Fruit fly (Drosophila melanogaster) whole organism, prepupa: ENCODE results near the gene CG33939.
A peak's percentile ranks its signal among the peaks of the same experiment; 100 is the strongest.

Experiments
- CG10669 ChIP-seq: fragments of 200-800 bp; sonication (Bioruptor generic); optimal IDR thresholded peaks from 3 replicates; lab custom pipeline; 2018; ENCODE audit warnings: missing biosample characterization, mild to moderate bottlenecking, missing genetic modification characterization, moderate library complexity
- CG11294 ChIP-seq: fragments of 200-800 bp; sonication (Bioruptor generic); IDR thresholded peaks from 2 replicates; pipeline ENCODE4 v1.3.6; 2022; ENCODE audit warnings: missing biosample characterization, missing genetic modification characterization
- CG11762 ChIP-seq: fragments of 200-800 bp; sonication (Bioruptor generic); optimal IDR thresholded peaks from 3 replicates; lab custom pipeline; 2016; ENCODE audit warnings: missing biosample characterization, missing genetic modification characterization; ENCODE audit not compliant: insufficient read depth
- CG11902 ChIP-seq: fragments of 200-800 bp; sonication (Bioruptor generic); optimal IDR thresholded peaks from 3 replicates; lab custom pipeline; 2016; ENCODE audit warnings: missing biosample characterization, missing genetic modification characterization
- CG15336 ChIP-seq: fragments of 200-800 bp; sonication (Bioruptor generic); IDR thresholded peaks from 2 replicates; pipeline ENCODE4 v1.3.6; 2022; ENCODE audit warnings: missing biosample characterization, missing genetic modification characterization
- CG1621 ChIP-seq: fragments of 200-800 bp; sonication (Bioruptor generic); optimal IDR thresholded peaks from 3 replicates; lab custom pipeline; 2018; ENCODE audit warnings: missing biosample characterization, mild to moderate bottlenecking, missing genetic modification characterization
- CG16779 ChIP-seq: fragments of 200-800 bp; sonication (Bioruptor generic); optimal IDR thresholded peaks from 3 replicates; lab custom pipeline; 2017; ENCODE audit warnings: missing biosample characterization, mild to moderate bottlenecking, missing genetic modification characterization
- CG31627 ChIP-seq: fragments of 200-800 bp; sonication (Bioruptor generic); optimal IDR thresholded peaks from 3 replicates; lab custom pipeline; 2016; ENCODE audit warnings: missing biosample characterization, missing genetic modification characterization
- CG32006 ChIP-seq: fragments of 200-800 bp; sonication (Bioruptor generic); optimal IDR thresholded peaks from 3 replicates; lab custom pipeline; 2017; ENCODE audit warnings: missing biosample characterization, mild to moderate bottlenecking, missing genetic modification characterization
- CG34406 ChIP-seq: fragments of 200-800 bp; sonication (Bioruptor generic); optimal IDR thresholded peaks from 3 replicates; lab custom pipeline; 2016; ENCODE audit warnings: missing biosample characterization, missing genetic modification characterization
- CG3919 ChIP-seq: fragments of 200-800 bp; sonication (Bioruptor generic); optimal IDR thresholded peaks from 3 replicates; lab custom pipeline; 2016; ENCODE audit warnings: missing biosample characterization, missing genetic modification characterization
- CG4318 ChIP-seq: fragments of 200-800 bp; sonication (Bioruptor generic); optimal IDR thresholded peaks from 3 replicates; lab custom pipeline; 2017; ENCODE audit warnings: missing biosample characterization, mild to moderate bottlenecking, missing genetic modification characterization
- CG6163 ChIP-seq: fragments of 200-800 bp; sonication (Bioruptor generic); IDR thresholded peaks from 3 replicates; pipeline ENCODE4 v1.3.6; 2022; ENCODE audit warnings: missing biosample characterization, missing genetic modification characterization
- CG6276 ChIP-seq: fragments of 200-800 bp; sonication (Bioruptor generic); optimal IDR thresholded peaks from 2 replicates; lab custom pipeline; 2017; ENCODE audit warnings: missing biosample characterization, mild to moderate bottlenecking, missing genetic modification characterization
- CG6808 ChIP-seq: fragments of 200-800 bp; sonication (Bioruptor generic); optimal IDR thresholded peaks from 3 replicates; lab custom pipeline; 2017; ENCODE audit warnings: missing biosample characterization, missing genetic modification characterization, mild to moderate bottlenecking, moderate library complexity, missing genetic modification reagents
- CG7368 ChIP-seq: fragments of 200-800 bp; sonication (Bioruptor generic); optimal IDR thresholded peaks from 3 replicates; lab custom pipeline; 2016; ENCODE audit warnings: missing biosample characterization, missing genetic modification characterization
- CG8119 ChIP-seq: fragments of 200-800 bp; sonication (Bioruptor generic); IDR thresholded peaks from 3 replicates; pipeline ENCODE4 v1.3.6; 2022; ENCODE audit warnings: missing biosample characterization, missing genetic modification characterization
- CG8319 ChIP-seq: fragments of 200-800 bp; sonication (Bioruptor generic); optimal IDR thresholded peaks from 3 replicates; lab custom pipeline; 2016; ENCODE audit warnings: missing biosample characterization, missing genetic modification characterization
- CG8632 ChIP-seq: fragments of 200-800 bp; sonication (Bioruptor generic); optimal IDR thresholded peaks from 3 replicates; lab custom pipeline; 2016; ENCODE audit warnings: missing biosample characterization, missing genetic modification characterization
- CG9139 ChIP-seq: fragments of 200-800 bp; sonication (Bioruptor generic); optimal IDR thresholded peaks from 3 replicates; lab custom pipeline; 2017; ENCODE audit warnings: missing biosample characterization, mild to moderate bottlenecking, missing genetic modification characterization
- Eip75B ChIP-seq: fragments of 200-800 bp; sonication (Bioruptor generic); optimal IDR thresholded peaks from 3 replicates; lab custom pipeline; 2016; ENCODE audit warnings: missing biosample characterization, missing genetic modification characterization
- Eip78C ChIP-seq: fragments of 200-800 bp; sonication (Bioruptor generic); peaks from one replicate; lab custom pipeline; 2016; ENCODE audit warnings: missing biosample characterization, missing genetic modification characterization
- Eip93F ChIP-seq: fragments of 200-800 bp; sonication (Bioruptor generic); optimal IDR thresholded peaks from 2 replicates; lab custom pipeline; 2016; ENCODE audit warnings: missing biosample characterization, mild to moderate bottlenecking, missing genetic modification characterization
- Ets21C ChIP-seq: fragments of 200-800 bp; sonication (Bioruptor generic); optimal IDR thresholded peaks from 3 replicates; lab custom pipeline; 2016; ENCODE audit warnings: missing biosample characterization, missing genetic modification characterization
- Ets96B ChIP-seq: fragments of 200-800 bp; optimal IDR thresholded peaks from 2 replicates; lab custom pipeline; 2019; ENCODE audit warnings: missing biosample characterization, mild to moderate bottlenecking, missing genetic modification characterization, moderate library complexity
- Gug ChIP-seq: fragments of 200-800 bp; sonication (Bioruptor generic); IDR thresholded peaks from 2 replicates; pipeline ENCODE4 v1.3.6; 2022; ENCODE audit warnings: missing biosample characterization, missing genetic modification characterization
- Hr38 ChIP-seq: sonication (Bioruptor generic); optimal IDR thresholded peaks from 2 replicates; lab custom pipeline; 2016; ENCODE audit warnings: missing biosample characterization, missing genetic modification characterization
- Hr39 ChIP-seq: fragments of 200-800 bp; sonication (Bioruptor generic); optimal IDR thresholded peaks from 2 replicates; lab custom pipeline; 2016; ENCODE audit warnings: missing biosample characterization, missing genetic modification characterization
- Hr4 ChIP-seq: fragments of 200-800 bp; sonication (Bioruptor generic); optimal IDR thresholded peaks from 3 replicates; lab custom pipeline; 2016; ENCODE audit warnings: missing biosample characterization, missing genetic modification characterization
- Lpt ChIP-seq: fragments of 200-800 bp; sonication (Bioruptor generic); optimal IDR thresholded peaks from 3 replicates; lab custom pipeline; 2016; ENCODE audit warnings: missing biosample characterization, missing genetic modification characterization
- Met ChIP-seq: fragments of 200-800 bp; sonication (Bioruptor generic); optimal IDR thresholded peaks from 3 replicates; lab custom pipeline; 2016; ENCODE audit warnings: missing biosample characterization, missing genetic modification characterization
- Smox ChIP-seq: fragments of 200-800 bp; sonication (Bioruptor generic); optimal IDR thresholded peaks from 3 replicates; lab custom pipeline; 2016; ENCODE audit warnings: missing biosample characterization, missing genetic modification characterization
- achi ChIP-seq: fragments of 200-800 bp; sonication (Bioruptor generic); optimal IDR thresholded peaks from 3 replicates; lab custom pipeline; 2016; ENCODE audit warnings: missing biosample characterization, missing genetic modification characterization
- acj6 ChIP-seq: fragments of 200-800 bp; sonication (Bioruptor generic); optimal IDR thresholded peaks from 3 replicates; lab custom pipeline; 2016; ENCODE audit warnings: missing biosample characterization, missing genetic modification characterization
- cyc ChIP-seq: fragments of 200-800 bp; sonication (Bioruptor generic); optimal IDR thresholded peaks from 3 replicates; lab custom pipeline; 2016; ENCODE audit warnings: missing biosample characterization, missing genetic modification characterization
- dac ChIP-seq: fragments of 200-800 bp; sonication (Bioruptor generic); optimal IDR thresholded peaks from 2 replicates; lab custom pipeline; 2017; ENCODE audit warnings: missing biosample characterization, mild to moderate bottlenecking, missing genetic modification characterization
- dsx ChIP-seq: fragments of 200-800 bp; optimal IDR thresholded peaks from 3 replicates; lab custom pipeline; 2019; ENCODE audit warnings: missing biosample characterization, mild to moderate bottlenecking, missing genetic modification characterization, moderate library complexity; ENCODE audit not compliant: poor library complexity, severe bottlenecking
- eg ChIP-seq: fragments of 200-800 bp; sonication (Bioruptor generic); IDR thresholded peaks from 3 replicates; pipeline ENCODE4 v1.3.6; 2022; ENCODE audit warnings: missing biosample characterization, missing genetic modification characterization
- esn ChIP-seq: fragments of 200-800 bp; sonication (Bioruptor generic); optimal IDR thresholded peaks from 2 replicates; lab custom pipeline; 2016; ENCODE audit warnings: missing biosample characterization, mild to moderate bottlenecking, missing genetic modification characterization, moderate library complexity
- fd59A ChIP-seq: fragments of 200-800 bp; sonication (Bioruptor generic); optimal IDR thresholded peaks from 2 replicates; lab custom pipeline; 2017; ENCODE audit warnings: missing biosample characterization, mild to moderate bottlenecking, missing genetic modification characterization, missing genetic modification reagents
- fd85E ChIP-seq: fragments of 200-800 bp; sonication (Bioruptor generic); optimal IDR thresholded peaks from 3 replicates; lab custom pipeline; 2016; ENCODE audit warnings: missing biosample characterization, missing genetic modification characterization
- fkh ChIP-seq: fragments of 200-800 bp; sonication (Bioruptor generic); optimal IDR thresholded peaks from 3 replicates; lab custom pipeline; 2017; ENCODE audit warnings: missing biosample characterization, mild to moderate bottlenecking, missing genetic modification characterization, moderate library complexity
- net ChIP-seq: fragments of 200-800 bp; sonication (Bioruptor generic); optimal IDR thresholded peaks from 3 replicates; lab custom pipeline; 2016; ENCODE audit warnings: missing biosample characterization, missing genetic modification characterization
- salr ChIP-seq, 2 experiments: fragments of 200-800 bp; sonication (Bioruptor generic); optimal IDR thresholded peaks; 3 replicates each; lab custom pipeline; 2016 to 2018; ENCODE audit warnings: missing biosample characterization in 2 of 2, missing genetic modification characterization in 2 of 2, mild to moderate bottlenecking in 1 of 2
- ss ChIP-seq, 2 experiments: fragments of 200-800 bp; sonication (Bioruptor generic); optimal IDR thresholded peaks; 2 replicates in 1 of 2; 3 replicates in 1 of 2; lab custom pipeline; 2017 to 2018; ENCODE audit warnings: mild to moderate bottlenecking in 2 of 2, missing biosample characterization in 2 of 2, missing genetic modification characterization in 2 of 2, moderate library complexity in 1 of 2
- svp ChIP-seq: fragments of 200-800 bp; sonication (Bioruptor generic); peaks from one replicate; lab custom pipeline; 2016; ENCODE audit warnings: missing biosample characterization, missing genetic modification characterization

CG33939 gene

DNA sequence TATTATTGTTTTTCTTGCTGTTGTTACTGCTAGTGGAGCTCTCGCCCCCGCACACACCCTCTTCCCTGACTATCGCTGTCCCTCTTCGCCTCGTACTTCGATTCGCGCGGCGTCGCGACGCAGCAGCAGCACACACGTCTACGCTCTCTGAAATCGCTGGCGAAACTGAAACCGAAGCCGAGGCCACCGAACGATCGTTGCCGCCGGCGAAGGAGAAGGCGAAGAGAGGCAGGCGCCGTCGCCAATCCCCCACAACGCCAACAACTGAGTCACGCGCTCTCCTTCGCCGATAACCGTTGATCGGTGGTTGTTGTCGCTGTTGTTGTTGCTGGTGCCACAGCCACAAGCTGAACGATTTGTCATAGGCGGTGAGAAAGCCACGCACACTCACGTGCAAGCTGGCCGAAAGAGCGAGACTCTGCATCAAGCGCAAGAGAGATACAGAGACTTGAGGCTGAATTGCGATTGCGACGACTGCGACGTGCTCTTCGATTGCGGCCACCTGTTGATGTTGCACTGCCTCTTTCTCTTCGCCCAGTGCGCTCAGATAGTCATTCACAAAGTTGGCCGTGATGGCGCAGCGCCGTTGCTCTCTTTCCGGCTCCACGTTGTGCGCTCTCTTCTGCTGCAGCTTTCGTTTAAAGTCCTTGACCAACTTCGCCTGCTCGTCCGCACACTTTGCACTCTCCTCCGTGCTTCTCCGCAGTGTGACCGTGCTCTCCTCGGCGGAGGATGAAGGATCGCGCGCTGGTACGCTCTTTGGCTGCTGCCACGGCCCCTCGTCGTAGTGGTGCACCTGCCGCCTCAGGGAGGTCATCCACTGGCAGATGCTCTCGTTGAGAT is 21.2 kb downstream of the CG33939 start (continued):
- no peak for TF ChIP-seq Hr4
- TF ChIP-seq CG31627 = no peak
- TF ChIP-seq eg (GFP tag; lab: Robert Waterston, UW) = 0 out of 3 replicates have a peak, but pooled peaks have one; percentile 5
- TF ChIP-seq salr (GFP tag; optimal IDR thresholded peaks at IDR 0.05; lab: Kevin White, UChicago) = no peak
- TF ChIP-seq CG11762 (GFP tag; lab: Kevin White, UChicago) = no peak
- TF ChIP-seq fkh (GFP tag; lab: Kevin White, UChicago) = peak; percentile 54
- no peak for TF ChIP-seq Hr39 (GFP tag; lab: Kevin White, UChicago)
- TF ChIP-seq CG11902 (GFP tag; lab: Kevin White, UChicago) = no peak
- TF ChIP-seq CG6808 (GFP tag; lab: Kevin White, UChicago) = no peak
- peak; percentile 53; the same call in 1 of the 2 replicates for TF ChIP-seq CG15336
- peak; percentile 40 for TF ChIP-seq dsx
- TF ChIP-seq CG6276 (GFP tag; lab: Kevin White, UChicago) = peak; percentile 41
- peak; percentile 52 for TF ChIP-seq CG16779 (tag; lab: Kevin White, UChicago)
- TF ChIP-seq achi (GFP tag; lab: Kevin White, UChicago) = no peak
- peak; percentile 47; the same call in 1 of the 2 replicates for TF ChIP-seq Gug
- no peak for TF ChIP-seq net (GFP tag; lab: Kevin White, UChicago)
- TF ChIP-seq CG3919 (GFP tag; lab: Kevin White, UChicago) = peak; percentile 2
- TF ChIP-seq Eip78C = peak; percentile 34
- TF ChIP-seq esn (GFP tag; lab: Kevin White, UChicago) = no peak
- TF ChIP-seq CG7368 (GFP tag; lab: Kevin White, UChicago) = peak; percentile 20
- no peak for TF ChIP-seq Hr38
- no peak for TF ChIP-seq CG10669 (GFP tag; lab: Kevin White, UChicago)
- no peak for TF ChIP-seq CG8632 (GFP tag; lab: Kevin White, UChicago)
- TF ChIP-seq CG9139 (GFP tag; lab: Kevin White, UChicago) = peak; percentile 16
- TF ChIP-seq dac (GFP tag; lab: Kevin White, UChicago) = no peak
- peak; percentile 94 for TF ChIP-seq svp (GFP tag; lab: Kevin White, UChicago)

DNA sequence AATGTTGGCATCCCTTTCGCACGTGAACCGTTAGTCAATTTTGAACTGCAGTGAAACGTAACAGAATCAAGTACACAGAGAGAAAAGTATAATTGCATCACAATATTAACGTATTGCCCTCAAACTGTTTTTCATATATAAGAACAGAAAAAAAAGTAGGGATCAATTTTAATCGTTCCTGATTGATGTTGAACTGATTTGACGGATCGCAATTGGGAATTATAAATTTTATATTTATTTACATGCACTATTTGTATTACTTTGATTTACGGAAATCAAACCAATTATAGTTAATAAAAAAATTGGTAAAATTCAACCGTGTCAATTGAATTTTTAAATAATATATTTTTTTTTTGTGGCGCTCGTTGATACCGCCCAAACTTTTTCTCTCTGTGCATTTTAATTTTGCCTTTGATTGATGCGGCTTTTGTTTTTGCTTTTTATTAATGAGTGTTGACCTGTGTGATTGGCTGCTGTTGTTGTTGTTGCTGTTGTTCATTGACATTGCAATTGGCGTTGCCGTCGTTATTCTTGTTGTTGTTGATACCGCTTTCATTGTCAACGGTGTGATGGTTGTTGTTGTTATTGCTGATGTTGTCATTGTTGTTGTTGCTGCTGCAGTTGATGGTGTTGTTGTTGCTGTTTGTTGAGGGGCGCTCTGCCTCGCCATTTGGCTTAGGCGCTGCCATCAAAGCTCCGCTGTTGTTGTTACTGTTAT is 22.0 kb downstream of the CG33939 start:
- TF ChIP-seq CG31627 (peak; percentile 77), CG6808 (GFP tag; lab: Kevin White, UChicago) (peak; percentile 53), Smox (GFP tag; lab: Kevin White, UChicago) (peak; percentile 81), Eip75B (GFP tag; lab: Kevin White, UChicago) (peak; percentile 60), ss (GFP tag; optimal IDR thresholded peaks at IDR 0.05; lab: Kevin White, UChicago) (peak in 1 of 2 experiments; percentile 49), CG34406 (GFP tag; lab: Kevin White, UChicago) (peak; percentile 80), Lpt (GFP tag; lab: Kevin White, UChicago) (peak; percentile 32), CG9139 (GFP tag; lab: Kevin White, UChicago) (no peak), CG6163 (peak; percentile 55; the same call in 2 of the 3 replicates), Hr4 (peak; percentile 76), CG16779 (tag; lab: Kevin White, UChicago) (no peak), Eip78C (peak; percentile 89), CG11294 (GFP tag; lab: Robert Waterston, UW) (0 out of 2 replicates have a peak, but pooled peaks have one; percentile 47), CG4318 (GFP tag; lab: Kevin White, UChicago) (peak; percentile 65), CG1621 (tag; lab: Kevin White, UChicago) (peak; percentile 39), Met (peak; percentile 83), Eip93F (GFP tag; lab: Kevin White, UChicago) (peak; percentile 37), cyc (GFP tag; lab: Kevin White, UChicago) (peak; percentile 62), Ets96B (tag; lab: Kevin White, UChicago) (peak; percentile 44), CG8319 (GFP tag; lab: Kevin White, UChicago) (peak; percentile 71), fd59A (GFP tag; lab: Kevin White, UChicago) (peak; percentile 29), Hr38 (no peak), svp (GFP tag; lab: Kevin White, UChicago) (peak; percentile 98), fkh (GFP tag; lab: Kevin White, UChicago) (no peak), achi (GFP tag; lab: Kevin White, UChicago) (peak; percentile 77), CG11902 (GFP tag; lab: Kevin White, UChicago) (peak; percentile 47), CG8119 (peak; percentile 77), Ets21C (peak; percentile 55), CG32006 (GFP tag; lab: Kevin White, UChicago) (peak; percentile 85), fd85E (GFP tag; lab: Kevin White, UChicago) (no peak), acj6 (GFP tag; lab: Kevin White, UChicago) (peak; percentile 79)
